Worm (Caenorhabditis elegans): Measurements from ENCODE around the gene srh-37.

ce11 chrV:472589-472988 lies 39.7 kb downstream of the srh-37 start, which contains the start of gene srt-31:
- TF ChIP-seq athp-1 (tag; optimal IDR thresholded peaks at IDR 0.05) (no peak), madf-3 (GFP tag; IDR thresholded peaks at IDR 0.05) (no peak), rec-8 (tag; optimal IDR thresholded peaks at IDR 0.05) (no peak), unc-62 (GFP tag; optimal IDR thresholded peaks at IDR 0.05) (no peak), B0336.3 (GFP tag; IDR thresholded peaks at IDR 0.05) (no peak), F49E8.2 (tag; optimal IDR thresholded peaks at IDR 0.05; ENCODE audit: insufficient read depth) (no peak)

Data from whole organism, young adult.